Fruit fly (Drosophila melanogaster) whole organism: ENCODE results near the gene CG33688.

Source experiments
- pan ChIP-seq: fragments of >200 bp; optimal IDR thresholded peaks from 2 replicates; lab custom pipeline; 2017
- psq ChIP-seq: fragments of >200 bp; optimal IDR thresholded peaks from 2 replicates; lab custom pipeline; 2017

dm6 chr3L:16241296-16241695, 42.3 kb downstream of the CG33688 start:
- no peak for TF ChIP-seq psq (lab: Kevin White, UChicago)
- no peak for TF ChIP-seq pan (lab: Kevin White, UChicago)
